Worm (Caenorhabditis elegans): Measurements from ENCODE around the gene fce-2.

The fce-2 gene

DNA sequence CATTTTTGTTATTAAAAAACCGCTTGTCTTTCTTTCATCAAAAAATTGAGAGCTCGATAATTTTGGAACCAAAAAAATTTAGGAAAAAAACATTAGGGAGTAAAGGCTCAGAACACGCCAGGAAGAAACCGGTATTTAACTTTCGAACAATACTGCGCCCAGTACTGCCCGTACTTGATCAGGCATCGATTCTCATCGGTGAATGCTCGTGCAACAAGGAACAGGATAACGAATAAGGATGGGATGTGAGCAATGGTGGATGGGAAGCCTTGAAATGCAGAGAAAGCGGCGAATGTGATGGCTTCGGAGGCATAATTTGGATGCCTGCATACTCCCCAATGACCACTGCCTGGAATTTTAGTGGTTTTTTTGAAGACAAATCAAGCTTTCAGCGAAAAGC lies 55.7 kb downstream of the fce-2 start:
- TF ChIP-seq xbp-1 (tag; optimal IDR thresholded peaks at IDR 0.05): no peak
- TF ChIP-seq pax-3 (tag; optimal IDR thresholded peaks at IDR 0.05): no peak
- no peak for TF ChIP-seq sptf-1 (tag; optimal IDR thresholded peaks at IDR 0.05)
- TF ChIP-seq grh-1 (GFP tag; IDR thresholded peaks at IDR 0.05): no peak
- TF ChIP-seq C34B4.2 (tag; optimal IDR thresholded peaks at IDR 0.05): no peak
- TF ChIP-seq ceh-90 (tag; optimal IDR thresholded peaks at IDR 0.05): no peak
- TF ChIP-seq tbx-2 (tag; optimal IDR thresholded peaks at IDR 0.05): no peak
- no peak for TF ChIP-seq zag-1 (tag; optimal IDR thresholded peaks at IDR 0.05)
- no peak for TF ChIP-seq elt-2 (tag; optimal IDR thresholded peaks at IDR 0.05)
- TF ChIP-seq fkh-10 (GFP tag; optimal IDR thresholded peaks at IDR 0.05): no peak
- no peak for TF ChIP-seq C04F5.9 (tag; optimal IDR thresholded peaks at IDR 0.05)
- TF ChIP-seq mdl-1 (tag; optimal IDR thresholded peaks at IDR 0.05): no peak
- no peak for TF ChIP-seq ceh-88 (GFP tag; IDR thresholded peaks at IDR 0.05)
- no peak for TF ChIP-seq jun-1 (tag; optimal IDR thresholded peaks at IDR 0.05)
